Worm (Caenorhabditis elegans) whole organism, L3 larva: ENCODE measurements around the gene eea-1.

Experiments used
- R02D3.7 ChIP-seq: fragments of 150-350 bp; optimal IDR thresholded peaks from 2 replicates; lab custom pipeline; 2014; ENCODE audit warnings: missing biosample characterization, missing genetic modification characterization
- aly-2 ChIP-seq: fragments of 150-350 bp; optimal IDR thresholded peaks from 2 replicates; lab custom pipeline; 2014; ENCODE audit warnings: missing biosample characterization, missing genetic modification characterization
- ama-1 ChIP-seq: fragments of 150-350 bp; optimal IDR thresholded peaks from 2 replicates; lab custom pipeline; 2018
- ceh-16 ChIP-seq: sonication (generic microtip); optimal IDR thresholded peaks from 2 replicates; lab custom pipeline; 2017; ENCODE audit warnings: missing biosample characterization, missing genetic modification characterization
- ceh-28 ChIP-seq: fragments of 150-350 bp; optimal IDR thresholded peaks from 2 replicates; lab custom pipeline; 2014; ENCODE audit warnings: missing biosample characterization, missing genetic modification reagents, missing genetic modification characterization
- ceh-82 ChIP-seq: fragments of 150-350 bp; optimal IDR thresholded peaks from 2 replicates; lab custom pipeline; 2014; ENCODE audit warnings: missing biosample characterization, missing genetic modification characterization
- ceh-9 ChIP-seq: sonication (generic microtip); optimal IDR thresholded peaks from 2 replicates; lab custom pipeline; 2018; ENCODE audit warnings: missing biosample characterization, missing genetic modification characterization
- egl-27 ChIP-seq: sonication (generic microtip); optimal IDR thresholded peaks from 4 replicates; lab custom pipeline; 2017; ENCODE audit warnings: missing biosample characterization, missing genetic modification reagents, missing genetic modification characterization
- elt-2 ChIP-seq: sonication (generic microtip); optimal IDR thresholded peaks from 2 replicates; lab custom pipeline; 2016; ENCODE audit warnings: missing genetic modification reagents, mild to moderate bottlenecking, missing genetic modification characterization, missing compliant biosample characterization
- elt-3 ChIP-seq, 3 experiments: fragments of 150-350 bp in 1 of 3; sonication (generic microtip) in 2 of 3; optimal IDR thresholded peaks; 2 replicates in 2 of 3; 4 replicates in 1 of 3; lab custom pipeline; 2014 to 2017; ENCODE audit warnings: missing biosample characterization in 3 of 3, missing genetic modification characterization in 3 of 3
- fos-1 ChIP-seq: fragments of 150-350 bp; optimal IDR thresholded peaks from 2 replicates; lab custom pipeline; 2014; ENCODE audit warnings: missing biosample characterization, missing genetic modification characterization
- hmg-11 ChIP-seq: sonication (generic microtip); optimal IDR thresholded peaks from 2 replicates; lab custom pipeline; 2016; ENCODE audit warnings: missing genetic modification characterization, missing compliant biosample characterization
- jun-1 ChIP-seq: fragments of 150-350 bp; optimal IDR thresholded peaks from 2 replicates; lab custom pipeline; 2014; ENCODE audit warnings: missing biosample characterization, missing genetic modification reagents, missing genetic modification characterization
- lin-15B ChIP-seq: fragments of 150-350 bp; optimal IDR thresholded peaks from 2 replicates; lab custom pipeline; 2014; ENCODE audit warnings: missing biosample characterization, missing genetic modification characterization
- lin-39 ChIP-seq: fragments of 150-350 bp; optimal IDR thresholded peaks from 2 replicates; lab custom pipeline; 2018; ENCODE audit warnings: missing biosample characterization, missing genetic modification reagents, missing genetic modification characterization
- mdl-1 ChIP-seq: fragments of 150-350 bp; optimal IDR thresholded peaks from 2 replicates; lab custom pipeline; 2014; ENCODE audit warnings: missing biosample characterization, missing genetic modification characterization
- nhr-11 ChIP-seq: fragments of 150-350 bp; optimal IDR thresholded peaks from 2 replicates; lab custom pipeline; 2014; ENCODE audit warnings: missing biosample characterization, missing genetic modification characterization
- nhr-12 ChIP-seq: fragments of 150-350 bp; optimal IDR thresholded peaks from 2 replicates; lab custom pipeline; 2014; ENCODE audit warnings: missing biosample characterization, missing genetic modification characterization
- nhr-23 ChIP-seq: fragments of 150-350 bp; optimal IDR thresholded peaks from 2 replicates; lab custom pipeline; 2014; ENCODE audit warnings: missing biosample characterization, missing genetic modification reagents, missing genetic modification characterization
- nhr-237 ChIP-seq: fragments of 150-350 bp; optimal IDR thresholded peaks from 2 replicates; lab custom pipeline; 2014; ENCODE audit warnings: missing biosample characterization, missing genetic modification characterization
- nhr-25 ChIP-seq: sonication (generic microtip); optimal IDR thresholded peaks from 2 replicates; lab custom pipeline; 2017; ENCODE audit warnings: missing biosample characterization, missing genetic modification characterization
- nhr-28 ChIP-seq: fragments of 150-350 bp; optimal IDR thresholded peaks from 2 replicates; lab custom pipeline; 2014; ENCODE audit warnings: missing biosample characterization, missing genetic modification characterization
- nhr-43 ChIP-seq: sonication (generic microtip); optimal IDR thresholded peaks from 2 replicates; lab custom pipeline; 2016; ENCODE audit warnings: mild to moderate bottlenecking, missing genetic modification characterization, missing compliant biosample characterization; ENCODE audit not compliant: poor library complexity, severe bottlenecking
- nhr-67 ChIP-seq: fragments of 150-350 bp; optimal IDR thresholded peaks from 2 replicates; lab custom pipeline; 2014; ENCODE audit warnings: missing biosample characterization, missing genetic modification characterization
- nhr-76 ChIP-seq: fragments of 150-350 bp; sonication (generic microtip); optimal IDR thresholded peaks from 5 replicates; lab custom pipeline; 2014; ENCODE audit warnings: missing biosample characterization, missing genetic modification characterization
- pha-4 ChIP-seq: fragments of 150-350 bp; optimal IDR thresholded peaks from 2 replicates; lab custom pipeline; 2014; ENCODE audit warnings: missing biosample characterization, missing genetic modification reagents, missing genetic modification characterization
- pqm-1 ChIP-seq: fragments of 150-350 bp; optimal IDR thresholded peaks from 2 replicates; lab custom pipeline; 2017; ENCODE audit warnings: missing biosample characterization, missing genetic modification characterization, inconsistent platforms
- sea-2 ChIP-seq: fragments of 150-350 bp; sonication (generic microtip); optimal IDR thresholded peaks from 4 replicates; lab custom pipeline; 2014; ENCODE audit warnings: missing biosample characterization, missing genetic modification reagents, missing genetic modification characterization
- skn-1 ChIP-seq: fragments of 150-350 bp; optimal IDR thresholded peaks from 2 replicates; lab custom pipeline; 2014; ENCODE audit warnings: missing biosample characterization, missing genetic modification characterization
- snpc-4 ChIP-seq: fragments of 150-350 bp; optimal IDR thresholded peaks from 2 replicates; lab custom pipeline; 2014; ENCODE audit warnings: missing biosample characterization, missing genetic modification characterization
- tbx-2 ChIP-seq: sonication (generic microtip); optimal IDR thresholded peaks from 2 replicates; lab custom pipeline; 2016; ENCODE audit warnings: mild to moderate bottlenecking, missing genetic modification characterization, missing compliant biosample characterization
- unc-39 ChIP-seq: sonication (generic microtip); optimal IDR thresholded peaks from 4 replicates; lab custom pipeline; 2017; ENCODE audit warnings: missing biosample characterization, missing genetic modification characterization
- unc-62 ChIP-seq: fragments of 150-350 bp; sonication (generic microtip); optimal IDR thresholded peaks from 4 replicates; lab custom pipeline; 2014; ENCODE audit warnings: missing biosample characterization, missing genetic modification reagents, missing genetic modification characterization
- zag-1 ChIP-seq: fragments of 150-350 bp; optimal IDR thresholded peaks from 2 replicates; lab custom pipeline; 2014; ENCODE audit warnings: missing biosample characterization, missing genetic modification characterization
- ztf-11 ChIP-seq: fragments of 150-350 bp; optimal IDR thresholded peaks from 2 replicates; lab custom pipeline; 2014; ENCODE audit warnings: missing biosample characterization, missing genetic modification characterization
- ztf-4 ChIP-seq: fragments of 150-350 bp; optimal IDR thresholded peaks from 2 replicates; lab custom pipeline; 2014; ENCODE audit warnings: missing biosample characterization, missing genetic modification characterization

The eea-1 gene

DNA sequence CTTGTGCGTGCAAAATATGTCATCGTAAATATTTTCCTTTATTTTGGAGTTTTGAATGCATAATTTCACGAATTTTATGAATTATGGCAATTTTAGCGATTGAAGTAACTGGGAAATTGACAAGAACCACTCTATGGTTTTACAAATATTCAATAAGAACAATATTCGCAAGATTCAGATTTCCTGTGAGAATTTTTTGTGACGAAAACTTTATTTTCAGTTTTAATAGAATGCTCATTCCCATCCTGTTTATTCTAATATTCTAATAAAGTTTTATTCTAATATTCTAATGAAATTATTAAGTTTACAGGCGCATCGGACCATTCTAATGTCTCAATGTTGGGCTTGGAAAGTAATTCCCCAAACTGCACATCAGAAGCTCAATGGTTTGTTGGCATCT lies 26.0 kb upstream of the eea-1 start, which contains the start of gene R11G10.3:
Gene R11G10.3, plus strand, starts transcription at position 301 of the 400 bp plus-strand sequence.
- TF ChIP-seq unc-39 (tag; lab: Kevin White, UChicago) = no peak
- no peak for TF ChIP-seq pha-4 (tag; lab: Kevin White, UChicago)
- TF ChIP-seq unc-62 (GFP tag; lab: Kevin White, UChicago) = no peak
- no peak for TF ChIP-seq lin-15B (tag; lab: Kevin White, UChicago)
- TF ChIP-seq ama-1 (lab: Kevin White, UChicago) = no peak
- no peak for TF ChIP-seq nhr-76 (tag; lab: Kevin White, UChicago)
- TF ChIP-seq hmg-11 (tag; lab: Kevin White, UChicago) = no peak
- TF ChIP-seq, all 47 proteins: peak for 0

- TF ChIP-seq ceh-16 (tag; lab: Kevin White, UChicago) (no peak), zag-1 (tag; lab: Kevin White, UChicago) (no peak), nhr-28 (tag; lab: Kevin White, UChicago) (no peak), nhr-12 (tag; lab: Kevin White, UChicago) (no peak)
Measured at ce11 chrV:13515115-13515514, 17.9 kb upstream of the eea-1 start, which contains the start of gene semi-1. Gene semi-1 (minus strand): TSS chrV:13515215.

DNA sequence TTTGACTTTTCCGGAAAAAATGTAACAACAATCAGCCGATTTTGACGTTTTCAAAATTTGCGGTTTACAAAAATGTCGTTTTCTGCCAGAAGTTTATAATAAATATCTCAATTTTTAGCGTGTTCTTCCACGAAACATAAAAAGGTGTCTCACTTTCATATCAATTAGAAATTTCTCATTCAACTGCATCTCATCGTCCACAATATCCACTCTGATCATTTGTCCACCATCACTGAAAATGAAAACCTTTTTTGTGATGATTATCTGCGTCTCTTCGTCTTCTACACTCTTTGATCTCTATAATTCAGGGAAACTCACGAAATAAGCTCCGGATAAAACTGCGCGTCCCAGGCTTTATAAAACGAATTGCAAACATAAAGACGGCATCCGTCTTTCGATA lies 15.3 kb upstream of the eea-1 start:
- TF ChIP-seq lin-39 (tag; lab: Kevin White, UChicago) = no peak
- no peak for TF ChIP-seq lin-15B (tag; lab: Kevin White, UChicago)
- TF ChIP-seq nhr-76 (tag; lab: Kevin White, UChicago) = no peak
- no peak for TF ChIP-seq ceh-9 (tag; lab: Kevin White, UChicago)
- TF ChIP-seq nhr-23 (tag; lab: Kevin White, UChicago) = no peak
- TF ChIP-seq hmg-11 (tag; lab: Kevin White, UChicago) = no peak
- no peak for TF ChIP-seq elt-3 (tag; optimal IDR thresholded peaks at IDR 0.05; lab: Kevin White, UChicago)
- TF ChIP-seq R02D3.7 (tag; lab: Kevin White, UChicago) = no peak

DNA sequence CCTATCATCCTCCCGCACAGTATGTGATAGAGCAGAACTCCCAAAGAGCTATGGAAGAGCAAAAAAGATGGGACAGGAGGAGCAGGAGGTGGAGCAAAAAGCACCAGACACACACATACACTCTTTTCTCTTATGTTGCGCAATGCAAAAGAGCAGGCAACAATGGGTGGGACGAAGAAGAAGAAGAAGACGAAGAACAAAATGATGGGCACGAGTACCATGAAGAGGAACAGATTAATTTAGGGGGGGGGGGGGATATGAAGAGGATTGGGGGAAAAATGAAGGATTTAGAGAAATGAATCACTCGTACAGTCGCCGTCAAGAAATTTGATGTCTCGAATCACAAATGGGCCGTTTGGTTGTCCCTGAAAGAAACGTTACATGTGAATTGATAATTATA lies 14.4 kb upstream of the eea-1 start, which contains the start of gene avr-15:
Gene avr-15, minus strand, starts transcription at position 101 of the 400 bp plus-strand sequence.
- TF ChIP-seq elt-3 (tag; optimal IDR thresholded peaks at IDR 0.05; lab: Kevin White, UChicago) = no peak

DNA sequence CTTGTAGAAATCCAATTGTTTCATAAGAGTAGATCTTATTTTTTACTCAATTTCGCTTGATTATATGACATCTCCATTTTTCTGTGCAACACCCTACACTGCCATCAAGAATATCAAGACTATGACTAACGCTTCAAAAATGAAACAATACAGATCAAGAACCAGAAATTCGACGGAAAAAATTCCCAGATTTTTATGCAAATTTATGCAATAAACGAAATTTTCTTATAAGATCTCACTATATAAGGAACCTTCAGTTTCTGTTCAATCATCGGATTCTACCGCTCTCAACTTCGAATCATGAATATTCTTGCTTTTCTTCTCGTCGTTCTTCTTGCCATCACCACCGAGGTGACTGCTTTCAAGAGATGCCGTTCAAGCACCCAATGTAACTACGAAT lies 9.1 kb upstream of the eea-1 start, which contains the start of gene R11G10.4:
Gene R11G10.4, plus strand, starts transcription at position 301 of the 400 bp plus-strand sequence.
- no peak for TF ChIP-seq pha-4 (tag; lab: Kevin White, UChicago)
- no peak for TF ChIP-seq nhr-23 (tag; lab: Kevin White, UChicago)
- TF ChIP-seq ztf-11 = no peak
- no peak for TF ChIP-seq ceh-9 (tag; lab: Kevin White, UChicago)
- no peak for TF ChIP-seq elt-3 (tag; optimal IDR thresholded peaks at IDR 0.05; lab: Kevin White, UChicago)
- TF ChIP-seq nhr-237 (tag; lab: Kevin White, UChicago) = no peak
- no peak for TF ChIP-seq ztf-4
- TF ChIP-seq hmg-11 (tag; lab: Kevin White, UChicago) = no peak
- no peak for TF ChIP-seq egl-27 (tag; lab: Kevin White, UChicago)
- TF ChIP-seq ceh-82 (tag; lab: Kevin White, UChicago) = no peak
- no peak for TF ChIP-seq snpc-4
- TF ChIP-seq pqm-1 = no peak
- TF ChIP-seq nhr-67 (tag; lab: Kevin White, UChicago) = no peak
- TF ChIP-seq mdl-1 (tag; lab: Kevin White, UChicago) = no peak
- no peak for TF ChIP-seq tbx-2 (tag; lab: Kevin White, UChicago)
- no peak for TF ChIP-seq sea-2 (GFP tag; lab: Kevin White, UChicago)

DNA sequence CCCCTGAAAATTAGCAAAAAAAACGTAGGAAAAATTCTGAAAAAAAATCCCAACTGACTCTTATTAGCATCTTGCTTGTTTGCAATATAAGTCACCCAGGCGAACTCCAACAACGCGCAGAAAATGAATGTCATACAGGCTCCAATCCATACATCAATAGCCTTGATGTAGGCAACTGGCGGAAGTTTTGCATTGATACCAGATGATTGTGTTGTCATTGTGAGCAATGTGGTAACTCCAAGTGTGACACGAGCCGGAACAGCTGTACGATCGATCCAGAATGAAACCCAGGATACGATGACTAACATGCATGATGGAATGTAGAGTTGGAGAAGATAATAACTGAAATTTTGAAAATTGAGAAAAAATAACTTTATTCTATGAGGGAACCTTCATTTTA lies 2.1 kb upstream of the eea-1 start:
- TF ChIP-seq elt-3 (tag; optimal IDR thresholded peaks at IDR 0.05; lab: Kevin White, UChicago) = no peak
- no peak for TF ChIP-seq elt-2 (tag; lab: Kevin White, UChicago)
- no peak for TF ChIP-seq snpc-4
- no peak for TF ChIP-seq skn-1 (tag; lab: Kevin White, UChicago)
- TF ChIP-seq nhr-43 (tag; lab: Kevin White, UChicago) = no peak
- TF ChIP-seq ztf-11 = no peak
- TF ChIP-seq jun-1 = no peak
- no peak for TF ChIP-seq ama-1 (lab: Kevin White, UChicago)
- no peak for TF ChIP-seq nhr-11
- TF ChIP-seq nhr-25 (tag; lab: Kevin White, UChicago) = no peak
- no peak for TF ChIP-seq hmg-11 (tag; lab: Kevin White, UChicago)
- TF ChIP-seq ceh-28 (tag; lab: Kevin White, UChicago) = no peak
- TF ChIP-seq nhr-67 (tag; lab: Kevin White, UChicago) = no peak
- TF ChIP-seq aly-2 (tag; lab: Kevin White, UChicago) = no peak
- TF ChIP-seq ceh-16 (tag; lab: Kevin White, UChicago) = no peak
- TF ChIP-seq fos-1 (tag; lab: Kevin White, UChicago) = no peak
